Worm (Caenorhabditis elegans): ENCODE measurements around the gene irld-26.

The irld-26 gene

ce11 chrV:16225524-16226116, 20.6 kb downstream of the irld-26 start (continued):
- no peak for TF ChIP-seq lin-35 (GFP tag; optimal IDR thresholded peaks at IDR 0.05)
- TF ChIP-seq F23B12.7 (tag; optimal IDR thresholded peaks at IDR 0.05; ENCODE audit: insufficient read depth) = peak; percentile 52
- no peak for TF ChIP-seq ztf-22 (GFP tag; optimal IDR thresholded peaks at IDR 0.05)
- no peak for TF ChIP-seq nhr-120 (GFP tag; IDR thresholded peaks at IDR 0.05)
- no peak for TF ChIP-seq nhr-179 (tag; optimal IDR thresholded peaks at IDR 0.05)
- no peak for TF ChIP-seq nhr-27 (tag; optimal IDR thresholded peaks at IDR 0.05)
- 0 out of 2 replicates have a peak, but pooled peaks have one; percentile 50 for TF ChIP-seq ceh-58 (GFP tag; IDR thresholded peaks at IDR 0.05)
- TF ChIP-seq egl-44 (GFP tag; IDR thresholded peaks at IDR 0.05) = 0 out of 2 replicates have a peak, but pooled peaks have one; percentile 52
- TF ChIP-seq unc-62 (GFP tag; optimal IDR thresholded peaks at IDR 0.05) = no peak
- peak; percentile 73 for TF ChIP-seq madf-6 (GFP tag; IDR thresholded peaks at IDR 0.05)
- TF ChIP-seq pbrm-1 (GFP tag; IDR thresholded peaks at IDR 0.05) = peak; percentile 86
- no peak for TF ChIP-seq lir-1 (GFP tag; conservative IDR thresholded peaks at IDR 0.05)
- TF ChIP-seq ekl-4 (GFP tag; IDR thresholded peaks at IDR 0.05) = peak; percentile 65
- TF ChIP-seq ccch-3 (GFP tag; optimal IDR thresholded peaks at IDR 0.05) = no peak
- TF ChIP-seq mcd-1 (GFP tag; IDR thresholded peaks at IDR 0.05) = peak; percentile 32
- TF ChIP-seq F37B4.10 (GFP tag; IDR thresholded peaks at IDR 0.05) = no peak
- no peak for TF ChIP-seq sdz-38 (tag; optimal IDR thresholded peaks at IDR 0.05)
- TF ChIP-seq ceh-40 (GFP tag; IDR thresholded peaks at IDR 0.05) = no peak
- TF ChIP-seq die-1 (tag; optimal IDR thresholded peaks at IDR 0.05) = peak; percentile 45
- TF ChIP-seq D2030.7 (GFP tag; IDR thresholded peaks at IDR 0.05) = peak; percentile 76
- peak; percentile 77 for TF ChIP-seq dox-1 (GFP tag; IDR thresholded peaks at IDR 0.05)
- TF ChIP-seq cebp-1 (GFP tag; IDR thresholded peaks at IDR 0.05) = no peak
- TF ChIP-seq cebp-1 (tag; optimal IDR thresholded peaks at IDR 0.05) = no peak
- TF ChIP-seq atf-7 (tag; optimal IDR thresholded peaks at IDR 0.05) = no peak
- TF ChIP-seq hmg-1.2 (GFP tag; IDR thresholded peaks at IDR 0.05) = peak; percentile 91
- no peak for TF ChIP-seq egl-18 (GFP tag; IDR thresholded peaks at IDR 0.05)
- no peak for TF ChIP-seq F57A8.1 (GFP tag; optimal IDR thresholded peaks at IDR 0.05)
- TF ChIP-seq him-1 (tag; optimal IDR thresholded peaks at IDR 0.05) = no peak

- no peak for TF ChIP-seq hmg-20 (GFP tag; IDR thresholded peaks at IDR 0.05)
- TF ChIP-seq snpc-1.3 (tag; optimal IDR thresholded peaks at IDR 0.05; ENCODE audit: insufficient read depth) = no peak
- TF ChIP-seq snpc-3.4 (tag; optimal IDR thresholded peaks at IDR 0.05) = no peak
- no peak for TF ChIP-seq rpc-1 (optimal IDR thresholded peaks at IDR 0.05)
- TF ChIP-seq rpc-1 (tag; optimal IDR thresholded peaks at IDR 0.05) = no peak
- TF ChIP-seq mcd-1 (GFP tag; IDR thresholded peaks at IDR 0.05) = no peak
- TF ChIP-seq repo-1 (tag; optimal IDR thresholded peaks at IDR 0.05) = no peak
- no peak for TF ChIP-seq let-526 (GFP tag; IDR thresholded peaks at IDR 0.05)
- TF ChIP-seq mes-4 (tag; optimal IDR thresholded peaks at IDR 0.05) = no peak
Measured at ce11 chrV:16226581-16226980, 21.6 kb downstream of the irld-26 start, which contains the start of gene F11A5.13. F11A5.13 (minus strand) TSS chrV:16226681.

ce11 chrV:16229439-16229838, 24.5 kb downstream of the irld-26 start:
- no peak for TF ChIP-seq sptf-2 (GFP tag; optimal IDR thresholded peaks at IDR 0.05)
- no peak for TF ChIP-seq madf-3 (GFP tag; IDR thresholded peaks at IDR 0.05)
- no peak for TF ChIP-seq F39B2.1 (GFP tag; IDR thresholded peaks at IDR 0.05)
- TF ChIP-seq aptf-3 (GFP tag; IDR thresholded peaks at IDR 0.05) = no peak
- TF ChIP-seq lin-54 (GFP tag; optimal IDR thresholded peaks at IDR 0.05) = no peak

Data from whole organism, young adult.